Worm (Caenorhabditis elegans) whole organism, L2 larva: Measurements from ENCODE around the gene C30H6.12.
A peak's percentile ranks its signal among the peaks of the same experiment; 100 is the strongest.

Experiments
- F13H6.1 ChIP-seq: sonication (generic microtip); optimal IDR thresholded peaks from 2 replicates; lab custom pipeline; 2016; ENCODE audit warnings: missing genetic modification characterization, missing compliant biosample characterization
- R02D3.7 ChIP-seq: fragments of 150-350 bp; optimal IDR thresholded peaks from 2 replicates; lab custom pipeline; 2014; ENCODE audit warnings: missing biosample characterization, missing genetic modification characterization
- alr-1 ChIP-seq: fragments of 150-350 bp; optimal IDR thresholded peaks from 2 replicates; lab custom pipeline; 2014; ENCODE audit warnings: missing biosample characterization, missing genetic modification characterization
- aly-2 ChIP-seq: fragments of 150-350 bp; optimal IDR thresholded peaks from 2 replicates; lab custom pipeline; 2014; ENCODE audit warnings: missing biosample characterization, missing genetic modification characterization
- ama-1 ChIP-seq: fragments of 150-350 bp; optimal IDR thresholded peaks from 2 replicates; lab custom pipeline; 2018; ENCODE audit warnings: inconsistent platforms
- blmp-1 ChIP-seq: sonication (generic microtip); optimal IDR thresholded peaks from 2 replicates; lab custom pipeline; 2017; ENCODE audit warnings: missing genetic modification characterization, mild to moderate bottlenecking, missing compliant biosample characterization, antibody characterized with exemption, moderate library complexity; ENCODE audit not compliant: insufficient read depth
- ceh-16 ChIP-seq: fragments of 150-350 bp; optimal IDR thresholded peaks from 2 replicates; lab custom pipeline; 2014; ENCODE audit warnings: missing biosample characterization, missing genetic modification characterization
- ceh-82 ChIP-seq: fragments of 150-350 bp; optimal IDR thresholded peaks from 2 replicates; lab custom pipeline; 2014; ENCODE audit warnings: missing biosample characterization, missing genetic modification characterization
- crh-2 ChIP-seq: sonication (generic microtip); optimal IDR thresholded peaks from 2 replicates; lab custom pipeline; 2017; ENCODE audit warnings: missing biosample characterization, missing genetic modification characterization
- dmd-4 ChIP-seq: sonication (generic microtip); optimal IDR thresholded peaks from 2 replicates; lab custom pipeline; 2017; ENCODE audit warnings: missing biosample characterization, missing genetic modification characterization
- elt-1 ChIP-seq: fragments of 150-350 bp; optimal IDR thresholded peaks from 2 replicates; lab custom pipeline; 2014; ENCODE audit warnings: missing biosample characterization, missing genetic modification characterization
- elt-3 ChIP-seq: sonication (generic microtip); optimal IDR thresholded peaks from 2 replicates; lab custom pipeline; 2017; ENCODE audit warnings: missing biosample characterization, missing genetic modification characterization
- fos-1 ChIP-seq: fragments of 150-350 bp; optimal IDR thresholded peaks from 2 replicates; lab custom pipeline; 2014; ENCODE audit warnings: missing biosample characterization, missing genetic modification characterization
- gmeb-1 ChIP-seq: fragments of 150-350 bp; optimal IDR thresholded peaks from 2 replicates; lab custom pipeline; 2014; ENCODE audit warnings: missing biosample characterization, missing genetic modification characterization
- lin-13 ChIP-seq: fragments of 150-350 bp; optimal IDR thresholded peaks from 2 replicates; lab custom pipeline; 2014; ENCODE audit warnings: missing biosample characterization, missing genetic modification reagents, missing genetic modification characterization
- lin-39 ChIP-seq: fragments of 150-350 bp; optimal IDR thresholded peaks from 2 replicates; lab custom pipeline; 2014; ENCODE audit warnings: missing biosample characterization, missing genetic modification reagents, missing genetic modification characterization
- lsy-2 ChIP-seq, 2 experiments: fragments of 150-350 bp in 1 of 2; sonication (generic microtip) in 1 of 2; optimal IDR thresholded peaks; 2 replicates each; lab custom pipeline; 2014 to 2017; ENCODE audit warnings: missing biosample characterization in 2 of 2, missing genetic modification characterization in 2 of 2
- mab-5 ChIP-seq: fragments of 150-350 bp; optimal IDR thresholded peaks from 2 replicates; lab custom pipeline; 2014; ENCODE audit warnings: missing biosample characterization, missing genetic modification characterization
- mdl-1 ChIP-seq, 2 experiments: fragments of 150-350 bp in 1 of 2; sonication (generic microtip) in 1 of 2; optimal IDR thresholded peaks; 2 replicates each; lab custom pipeline; 2017; ENCODE audit warnings: missing biosample characterization in 2 of 2, missing genetic modification characterization in 2 of 2
- nhr-12 ChIP-seq: fragments of 150-350 bp; optimal IDR thresholded peaks from 2 replicates; lab custom pipeline; 2014; ENCODE audit warnings: missing biosample characterization, missing genetic modification characterization
- nhr-129 ChIP-seq: fragments of 150-350 bp; optimal IDR thresholded peaks from 2 replicates; lab custom pipeline; 2014; ENCODE audit warnings: missing biosample characterization, missing genetic modification characterization
- nhr-23 ChIP-seq: fragments of 150-350 bp; optimal IDR thresholded peaks from 2 replicates; lab custom pipeline; 2014; ENCODE audit warnings: missing biosample characterization, missing genetic modification reagents, missing genetic modification characterization
- nhr-237 ChIP-seq: fragments of 150-350 bp; optimal IDR thresholded peaks from 2 replicates; lab custom pipeline; 2014; ENCODE audit warnings: missing biosample characterization, missing genetic modification characterization
- nhr-77 ChIP-seq: fragments of 150-350 bp; optimal IDR thresholded peaks from 2 replicates; lab custom pipeline; 2014; ENCODE audit warnings: missing biosample characterization, missing genetic modification characterization
- peb-1 ChIP-seq: fragments of 150-350 bp; optimal IDR thresholded peaks from 2 replicates; lab custom pipeline; 2014; ENCODE audit warnings: missing biosample characterization, missing genetic modification characterization
- sem-4 ChIP-seq: fragments of 150-350 bp; optimal IDR thresholded peaks from 2 replicates; lab custom pipeline; 2014; ENCODE audit warnings: missing biosample characterization, missing genetic modification reagents, missing genetic modification characterization
- skn-1 ChIP-seq: sonication (generic microtip); optimal IDR thresholded peaks from 2 replicates; lab custom pipeline; 2017; ENCODE audit warnings: missing biosample characterization, missing genetic modification characterization
- sma-3 ChIP-seq: sonication (generic microtip); optimal IDR thresholded peaks from 2 replicates; lab custom pipeline; 2016; ENCODE audit warnings: missing genetic modification reagents, missing genetic modification characterization, missing compliant biosample characterization
- sma-9 ChIP-seq, 2 experiments: fragments of 150-350 bp in 1 of 2; sonication (generic microtip) in 1 of 2; optimal IDR thresholded peaks; 2 replicates each; lab custom pipeline; 2014 to 2016; ENCODE audit warnings: missing genetic modification characterization in 2 of 2, mild to moderate bottlenecking in 1 of 2, missing biosample characterization in 1 of 2, missing compliant biosample characterization in 1 of 2, missing genetic modification reagents in 1 of 2, moderate library complexity in 1 of 2
- snpc-4 ChIP-seq: fragments of 150-350 bp; optimal IDR thresholded peaks from 2 replicates; lab custom pipeline; 2014; ENCODE audit warnings: missing biosample characterization, missing genetic modification characterization
- unc-39 ChIP-seq: fragments of 150-350 bp; optimal IDR thresholded peaks from 2 replicates; lab custom pipeline; 2014; ENCODE audit warnings: missing biosample characterization, missing genetic modification characterization
- unc-62 ChIP-seq: fragments of 150-350 bp; optimal IDR thresholded peaks from 2 replicates; lab custom pipeline; 2014; ENCODE audit warnings: missing biosample characterization, missing genetic modification reagents, missing genetic modification characterization
- zag-1 ChIP-seq: fragments of 150-350 bp; optimal IDR thresholded peaks from 2 replicates; lab custom pipeline; 2014; ENCODE audit warnings: missing biosample characterization, missing genetic modification characterization
- ztf-11 ChIP-seq: sonication (generic microtip); optimal IDR thresholded peaks from 2 replicates; lab custom pipeline; 2017; ENCODE audit warnings: missing biosample characterization, missing genetic modification characterization
- ztf-4 ChIP-seq: fragments of 150-350 bp; optimal IDR thresholded peaks from 2 replicates; lab custom pipeline; 2014; ENCODE audit warnings: missing biosample characterization, missing genetic modification characterization

The C30H6.12 gene

DNA sequence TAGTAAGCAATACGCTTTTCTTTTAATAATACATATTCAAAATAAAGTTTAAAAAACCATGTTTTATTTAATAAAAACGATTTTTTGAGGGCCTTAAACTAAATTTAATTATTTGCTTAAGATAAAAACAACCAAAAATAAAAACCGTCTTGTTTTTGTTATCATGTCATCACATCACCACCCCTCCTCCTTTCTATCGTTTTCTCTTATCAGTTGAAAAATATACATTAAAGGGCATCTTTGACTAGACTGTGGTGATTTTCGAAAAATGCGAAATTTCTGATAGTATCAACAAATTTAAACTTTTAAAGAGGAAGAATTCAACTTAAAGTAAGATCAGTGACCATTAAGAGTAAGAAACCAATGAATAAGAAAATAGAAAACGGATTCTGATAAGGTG lies 23.0 kb downstream of the C30H6.12 start (continued):
- TF ChIP-seq lsy-2 (tag; optimal IDR thresholded peaks at IDR 0.05; lab: Kevin White, UChicago) (no peak), zag-1 (tag; lab: Kevin White, UChicago) (no peak), peb-1 (no peak), unc-62 (no peak), mab-5 (no peak), sma-3 (GFP tag; lab: Kevin White, UChicago) (no peak), nhr-23 (tag; lab: Kevin White, UChicago) (no peak), nhr-129 (tag; lab: Kevin White, UChicago) (peak; percentile 19), sem-4 (tag; lab: Kevin White, UChicago) (no peak), unc-39 (tag; lab: Kevin White, UChicago) (no peak), F13H6.1 (tag; lab: Kevin White, UChicago) (no peak), aly-2 (tag; lab: Kevin White, UChicago) (no peak), fos-1 (tag; lab: Kevin White, UChicago) (peak; percentile 6), elt-3 (tag; lab: Kevin White, UChicago) (no peak), skn-1 (tag; lab: Kevin White, UChicago) (no peak)

DNA sequence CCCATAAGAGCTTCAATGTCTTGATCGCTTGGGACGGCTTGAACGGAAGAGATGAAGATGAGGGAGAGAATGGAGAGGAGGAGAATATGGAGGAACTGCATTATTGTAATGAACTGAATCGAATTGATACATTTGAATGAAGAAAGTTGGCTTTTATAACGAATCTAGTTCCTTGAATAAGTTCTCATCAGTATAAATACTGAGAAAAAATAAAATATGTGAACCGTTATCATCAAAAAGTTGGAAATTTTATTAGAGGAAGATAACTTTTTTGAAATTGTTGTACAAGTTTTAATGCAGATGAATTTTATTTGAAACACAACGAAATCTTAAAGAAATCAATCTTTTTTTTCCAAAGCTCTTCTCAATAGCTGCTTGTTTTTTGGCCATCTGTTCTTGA lies 23.9 kb downstream of the C30H6.12 start, which contains the start of gene T02D1.7:
Gene T02D1.7, minus strand, starts transcription at position 101 of the 400 bp plus-strand sequence.
- no peak for TF ChIP-seq aly-2 (tag; lab: Kevin White, UChicago)
- TF ChIP-seq mdl-1 (tag; optimal IDR thresholded peaks at IDR 0.05; lab: Kevin White, UChicago): no peak
- TF ChIP-seq ama-1 (lab: Kevin White, UChicago): no peak
- no peak for TF ChIP-seq nhr-23 (tag; lab: Kevin White, UChicago)

DNA sequence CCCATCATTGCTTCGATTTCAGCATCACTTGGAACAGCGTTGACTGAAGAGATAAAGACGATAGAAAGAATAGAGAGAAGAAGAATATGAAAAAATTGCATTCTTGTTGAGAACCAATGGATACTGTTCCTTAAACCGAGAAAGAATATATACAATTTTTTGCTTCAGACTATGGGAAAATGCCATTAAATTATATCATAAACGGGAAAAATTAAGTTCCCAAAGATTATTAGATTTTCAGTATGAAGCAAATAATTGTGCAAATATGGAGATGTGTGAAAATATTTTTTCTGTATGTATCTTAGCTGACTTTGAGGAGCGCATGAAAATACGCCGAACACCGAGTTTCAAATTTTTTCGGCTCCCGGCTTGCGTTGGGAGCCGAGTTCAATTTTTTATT lies 24.3 kb downstream of the C30H6.12 start, which contains the start of gene T02D1.9:
Gene T02D1.9, minus strand, starts transcription at position 101 of the 400 bp plus-strand sequence.
- TF ChIP-seq ceh-16 (tag; lab: Kevin White, UChicago): no peak
- TF ChIP-seq crh-2 (tag; lab: Kevin White, UChicago): no peak
- TF ChIP-seq nhr-12 (tag; lab: Kevin White, UChicago): no peak
- no peak for TF ChIP-seq lin-39
- TF ChIP-seq lsy-2 (tag; optimal IDR thresholded peaks at IDR 0.05; lab: Kevin White, UChicago): no peak
- TF ChIP-seq fos-1 (tag; lab: Kevin White, UChicago): no peak
- TF ChIP-seq unc-62: no peak
- no peak for TF ChIP-seq nhr-77 (tag; lab: Kevin White, UChicago)
- no peak for TF ChIP-seq ama-1 (lab: Kevin White, UChicago)
- TF ChIP-seq sma-9 (GFP tag; optimal IDR thresholded peaks at IDR 0.05; lab: Kevin White, UChicago): no peak
- no peak for TF ChIP-seq sma-9 (tag; optimal IDR thresholded peaks at IDR 0.05; lab: Kevin White, UChicago)

DNA sequence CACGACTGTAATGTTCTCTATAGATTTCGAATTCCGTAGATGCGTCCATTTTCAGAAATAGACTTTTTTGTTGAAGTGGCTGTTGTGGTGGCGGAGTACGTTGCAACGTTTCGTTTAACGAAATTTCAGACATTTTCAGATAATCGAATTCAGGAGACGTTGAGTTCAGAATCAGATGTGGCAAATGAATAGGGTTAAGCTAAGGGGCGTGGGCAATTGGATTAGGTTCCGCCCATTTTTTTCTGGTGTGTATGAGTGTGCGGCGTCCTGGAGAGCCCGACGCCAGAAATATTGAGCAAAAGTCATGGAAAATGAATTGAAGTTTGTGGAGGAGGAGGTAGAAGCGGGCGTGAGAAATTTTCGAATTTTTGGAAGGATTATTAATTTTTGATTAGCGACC lies 30.2 kb downstream of the C30H6.12 start:
- TF ChIP-seq unc-39 (tag; lab: Kevin White, UChicago): no peak
- no peak for TF ChIP-seq nhr-77 (tag; lab: Kevin White, UChicago)
- TF ChIP-seq gmeb-1 (tag; lab: Kevin White, UChicago): no peak
- no peak for TF ChIP-seq dmd-4
- no peak for TF ChIP-seq alr-1 (tag; lab: Kevin White, UChicago)
- no peak for TF ChIP-seq blmp-1
- no peak for TF ChIP-seq elt-1 (tag; lab: Kevin White, UChicago)
- no peak for TF ChIP-seq fos-1 (tag; lab: Kevin White, UChicago)
- TF ChIP-seq ztf-11 (tag; lab: Kevin White, UChicago): no peak
- TF ChIP-seq, all 48 proteins: peak for 0

DNA sequence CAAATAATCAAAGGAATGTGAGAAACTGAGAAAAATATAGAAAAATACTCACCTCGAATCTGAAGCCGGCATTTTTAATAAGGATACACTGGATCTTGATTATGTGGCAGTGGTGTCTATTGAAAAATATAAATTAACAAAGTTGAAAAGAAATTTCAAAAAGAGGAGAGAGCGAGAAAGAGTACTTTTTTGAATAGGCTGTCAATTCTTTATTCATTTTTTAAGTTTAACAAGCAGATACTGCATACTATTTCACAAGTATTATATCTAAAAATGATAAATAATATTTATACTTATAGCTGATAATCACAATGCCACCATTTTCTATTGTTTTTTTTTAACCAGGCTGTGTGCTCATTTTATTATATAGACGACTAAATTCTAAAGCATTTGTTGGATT lies 34.6 kb downstream of the C30H6.12 start, which contains the start of gene npr-26:
Gene npr-26, minus strand, starts transcription at position 101 of the 400 bp plus-strand sequence.
- TF ChIP-seq nhr-237 (tag; lab: Kevin White, UChicago): no peak
- no peak for TF ChIP-seq nhr-12 (tag; lab: Kevin White, UChicago)
- no peak for TF ChIP-seq R02D3.7 (tag; lab: Kevin White, UChicago)
- no peak for TF ChIP-seq fos-1 (tag; lab: Kevin White, UChicago)
- TF ChIP-seq lin-13 (GFP tag; lab: Kevin White, UChicago): no peak
- TF ChIP-seq ceh-82 (tag; lab: Kevin White, UChicago): no peak
- no peak for TF ChIP-seq elt-1 (tag; lab: Kevin White, UChicago)
- TF ChIP-seq snpc-4: no peak
- TF ChIP-seq ztf-4 (tag; lab: Kevin White, UChicago): no peak
- TF ChIP-seq, all 48 proteins: peak for 0
